Worm (Caenorhabditis elegans) whole organism, L4 larva: ENCODE data around the gene F33G12.6.
A peak's percentile ranks its signal among the peaks of the same experiment; 100 is the strongest.

ENCODE experiments used
- F26F4.8 ChIP-seq: fragments of 200-800 bp; sonication (Bioruptor generic); conservative IDR thresholded peaks from 2 replicates; pipeline ENCODE4 v1.3.6; 2022; ENCODE audit warnings: missing genetic modification characterization, missing compliant biosample characterization
- F37D6.2 ChIP-seq: sonication (generic microtip); optimal IDR thresholded peaks from 2 replicates; lab custom pipeline; 2016; ENCODE audit warnings: mild to moderate bottlenecking, missing genetic modification characterization, missing compliant biosample characterization
- F49E8.2 ChIP-seq: sonication (generic microtip); optimal IDR thresholded peaks from 2 replicates; lab custom pipeline; 2016; ENCODE audit warnings: missing compliant biosample characterization, mild to moderate bottlenecking, missing genetic modification characterization, borderline replicate concordance
- Y105C5A.15 ChIP-seq: fragments of 200-800 bp; sonication (Bioruptor generic); IDR thresholded peaks from 2 replicates; pipeline ENCODE4 v1.3.6; 2022; ENCODE audit warnings: missing genetic modification characterization, missing compliant biosample characterization
- Y48G9A.11 ChIP-seq: fragments of 200-800 bp; sonication (Bioruptor generic); IDR thresholded peaks from 2 replicates; pipeline ENCODE4 v1.3.6; 2022; ENCODE audit warnings: missing genetic modification reagents, missing genetic modification characterization, missing compliant biosample characterization
- Y5F2A.4 ChIP-seq: fragments of 200-800 bp; sonication (Bioruptor generic); optimal IDR thresholded peaks from 2 replicates; lab custom pipeline; 2018; ENCODE audit warnings: mild to moderate bottlenecking, missing genetic modification characterization, missing compliant biosample characterization
- Y75B8A.6 ChIP-seq: fragments of 200-800 bp; sonication (Bioruptor generic); IDR thresholded peaks from 2 replicates; pipeline ENCODE4 v1.3.6; 2022; ENCODE audit warnings: missing genetic modification reagents, missing genetic modification characterization, missing compliant biosample characterization
- aha-1 ChIP-seq: fragments of 150-350 bp; peaks from one replicate; lab custom pipeline; 2014; ENCODE audit warnings: missing biosample characterization, missing genetic modification characterization
- aly-2 ChIP-seq: sonication (generic microtip); optimal IDR thresholded peaks from 2 replicates; lab custom pipeline; 2018; ENCODE audit warnings: missing biosample characterization, missing genetic modification characterization
- ama-1 ChIP-seq: fragments of 150-350 bp; optimal IDR thresholded peaks from 2 replicates; lab custom pipeline; 2014; ENCODE audit warnings: inconsistent platforms, mixed read lengths
- arid-1 ChIP-seq: fragments of 200-800 bp; sonication (Bioruptor generic); conservative IDR thresholded peaks from 2 replicates; pipeline ENCODE4 v1.3.6; 2022; ENCODE audit warnings: missing genetic modification reagents, missing genetic modification characterization, missing compliant biosample characterization
- attf-4 ChIP-seq: sonication (generic microtip); optimal IDR thresholded peaks from 3 replicates; lab custom pipeline; 2017; ENCODE audit warnings: missing biosample characterization, missing genetic modification characterization
- ceh-20 ChIP-seq: fragments of 200-800 bp; sonication (Bioruptor generic); IDR thresholded peaks from 2 replicates; pipeline ENCODE4 v1.3.6; 2022; ENCODE audit warnings: missing genetic modification reagents, missing genetic modification characterization, missing compliant biosample characterization
- ceh-28 ChIP-seq: fragments of 150-350 bp; optimal IDR thresholded peaks from 2 replicates; lab custom pipeline; 2014; ENCODE audit warnings: missing biosample characterization, missing genetic modification reagents, missing genetic modification characterization
- ceh-32 ChIP-seq: sonication (generic microtip); optimal IDR thresholded peaks from 2 replicates; lab custom pipeline; 2016; ENCODE audit warnings: mild to moderate bottlenecking, missing genetic modification characterization, missing compliant biosample characterization; ENCODE audit not compliant: poor library complexity
- ceh-44 ChIP-seq: fragments of 200-800 bp; sonication (Bioruptor generic); IDR thresholded peaks from 2 replicates; pipeline ENCODE4 v1.3.6; 2022; ENCODE audit warnings: missing genetic modification reagents, missing genetic modification characterization, missing compliant biosample characterization
- ceh-62 ChIP-seq: sonication (generic microtip); optimal IDR thresholded peaks from 2 replicates; lab custom pipeline; 2017; ENCODE audit warnings: missing biosample characterization, missing genetic modification characterization
- ces-1 ChIP-seq: fragments of 150-350 bp; sonication (generic microtip); optimal IDR thresholded peaks from 4 replicates; lab custom pipeline; 2014; ENCODE audit warnings: missing biosample characterization, missing genetic modification reagents, missing genetic modification characterization
- daf-8 ChIP-seq: fragments of 200-800 bp; sonication (Bioruptor generic); IDR thresholded peaks from 2 replicates; pipeline ENCODE4 v1.3.6; 2022; ENCODE audit warnings: missing genetic modification characterization, missing compliant biosample characterization
- dmd-6 ChIP-seq: fragments of 200-800 bp; sonication (Bioruptor generic); IDR thresholded peaks from 2 replicates; pipeline ENCODE4 v1.3.6; 2022; ENCODE audit warnings: missing genetic modification reagents, missing genetic modification characterization, missing compliant biosample characterization
- dmd-8 ChIP-seq: fragments of 200-800 bp; sonication (Bioruptor generic); IDR thresholded peaks from 2 replicates; pipeline ENCODE4 v1.3.6; 2022; ENCODE audit warnings: missing genetic modification characterization, missing compliant biosample characterization
- egl-27 ChIP-seq: sonication (generic microtip); optimal IDR thresholded peaks from 3 replicates; lab custom pipeline; 2017; ENCODE audit warnings: missing biosample characterization, missing genetic modification reagents, missing genetic modification characterization
- fkh-10 ChIP-seq: fragments of 150-350 bp; optimal IDR thresholded peaks from 2 replicates; lab custom pipeline; 2014; ENCODE audit warnings: missing biosample characterization, missing genetic modification reagents, missing genetic modification characterization
- gei-8 ChIP-seq: fragments of 200-800 bp; sonication (Bioruptor generic); optimal IDR thresholded peaks from 2 replicates; lab custom pipeline; 2018; ENCODE audit warnings: mild to moderate bottlenecking, missing genetic modification characterization, missing compliant biosample characterization
- hlh-30 ChIP-seq: sonication (generic microtip); optimal IDR thresholded peaks from 2 replicates; lab custom pipeline; 2017; ENCODE audit warnings: antibody characterized with exemption, mild to moderate bottlenecking, missing genetic modification characterization, missing compliant biosample characterization; ENCODE audit not compliant: insufficient read depth
- lin-1 ChIP-seq: fragments of 200-800 bp; sonication (Bioruptor generic); IDR thresholded peaks from 2 replicates; pipeline ENCODE4 v1.3.6; 2022; ENCODE audit warnings: missing genetic modification reagents, missing genetic modification characterization, missing compliant biosample characterization
- lir-3 ChIP-seq: sonication (generic microtip); optimal IDR thresholded peaks from 2 replicates; lab custom pipeline; 2016; ENCODE audit warnings: mild to moderate bottlenecking, missing genetic modification characterization, missing compliant biosample characterization
- lsy-2 ChIP-seq, 2 experiments: fragments of 150-350 bp in 1 of 2; sonication (generic microtip) in 1 of 2; optimal IDR thresholded peaks; 2 replicates each; lab custom pipeline; 2014 to 2017; ENCODE audit warnings: missing biosample characterization in 2 of 2, missing genetic modification characterization in 2 of 2
- mdl-1 ChIP-seq, 2 experiments: fragments of 150-350 bp in 1 of 2; sonication (generic microtip) in 1 of 2; optimal IDR thresholded peaks; 2 replicates each; lab custom pipeline; 2014 to 2017; ENCODE audit warnings: missing biosample characterization in 2 of 2, missing genetic modification characterization in 2 of 2
- mdt-29 ChIP-seq: fragments of 200-800 bp; sonication (Bioruptor generic); IDR thresholded peaks from 2 replicates; pipeline ENCODE4 v1.3.6; 2022; ENCODE audit warnings: missing genetic modification reagents, missing genetic modification characterization, missing compliant biosample characterization
- mes-2 ChIP-seq: sonication (generic microtip); optimal IDR thresholded peaks from 2 replicates; lab custom pipeline; 2016; ENCODE audit warnings: missing genotype, mild to moderate bottlenecking, missing genetic modification characterization, missing compliant biosample characterization; ENCODE audit not compliant: poor library complexity, severe bottlenecking
- mxl-3 ChIP-seq: fragments of 200-800 bp; sonication (Bioruptor generic); optimal IDR thresholded peaks from 2 replicates; lab custom pipeline; 2018; ENCODE audit warnings: mild to moderate bottlenecking, missing genetic modification characterization, missing compliant biosample characterization
- nhr-11 ChIP-seq: fragments of 150-350 bp; optimal IDR thresholded peaks from 2 replicates; lab custom pipeline; 2014; ENCODE audit warnings: missing biosample characterization, missing genetic modification characterization
- nhr-25 ChIP-seq: sonication (generic microtip); optimal IDR thresholded peaks from 2 replicates; lab custom pipeline; 2017; ENCODE audit warnings: missing genetic modification characterization, mild to moderate bottlenecking, missing compliant biosample characterization, antibody characterized with exemption, moderate library complexity, borderline replicate concordance; ENCODE audit not compliant: insufficient read depth
- nhr-41 ChIP-seq: fragments of 200-800 bp; sonication (Bioruptor generic); IDR thresholded peaks from 2 replicates; pipeline ENCODE4 v1.3.6; 2022; ENCODE audit warnings: missing genetic modification reagents, missing genetic modification characterization, missing compliant biosample characterization
- nhr-42 ChIP-seq: fragments of 200-800 bp; sonication (Bioruptor generic); IDR thresholded peaks from 2 replicates; pipeline ENCODE4 v1.3.6; 2022; ENCODE audit warnings: missing genetic modification characterization, missing compliant biosample characterization
- nhr-48 ChIP-seq: sonication (generic microtip); optimal IDR thresholded peaks from 2 replicates; lab custom pipeline; 2016; ENCODE audit warnings: mild to moderate bottlenecking, missing genetic modification characterization, missing compliant biosample characterization
- nhr-76 ChIP-seq: fragments of 150-350 bp; optimal IDR thresholded peaks from 2 replicates; lab custom pipeline; 2014; ENCODE audit warnings: missing biosample characterization, missing genetic modification characterization
- pha-4 ChIP-seq, 2 experiments: fragments of 150-350 bp in 1 of 2; fragments of 200-800 bp in 1 of 2; sonication (Bioruptor generic) in 1 of 2; IDR thresholded peaks in 1 of 2; optimal IDR thresholded peaks in 1 of 2; 2 replicates each; pipeline versions ENCODE4 v1.3.6 to Lab custom; 2014 to 2022; ENCODE audit warnings: missing genetic modification characterization in 2 of 2, missing genetic modification reagents in 2 of 2, missing biosample characterization in 1 of 2, missing compliant biosample characterization in 1 of 2
- set-16 ChIP-seq: fragments of 200-800 bp; sonication (Bioruptor generic); IDR thresholded peaks from 2 replicates; pipeline ENCODE4 v1.3.6; 2022; ENCODE audit warnings: missing genetic modification reagents, missing genetic modification characterization, missing compliant biosample characterization
- skn-1 ChIP-seq: fragments of 150-350 bp; optimal IDR thresholded peaks from 2 replicates; lab custom pipeline; 2014; ENCODE audit warnings: missing biosample characterization, missing genetic modification characterization
- snpc-1.2 ChIP-seq: fragments of 200-800 bp; sonication (Bioruptor generic); IDR thresholded peaks from 2 replicates; pipeline ENCODE4 v1.3.6; 2022; ENCODE audit warnings: missing genetic modification reagents, missing genetic modification characterization, missing compliant biosample characterization
- spr-3 ChIP-seq: fragments of 200-800 bp; sonication (Bioruptor generic); optimal IDR thresholded peaks from 2 replicates; lab custom pipeline; 2018; ENCODE audit warnings: mild to moderate bottlenecking, missing genetic modification characterization, missing compliant biosample characterization
- unc-62 ChIP-seq, 3 experiments: fragments of 150-350 bp in 1 of 3; sonication (generic microtip); optimal IDR thresholded peaks in 2 of 3; peaks in 1 of 3; 1 replicate in 1 of 3; 2 replicates in 2 of 3; lab custom pipeline; 2014 to 2017; ENCODE audit warnings: missing biosample characterization in 3 of 3, missing genetic modification characterization in 3 of 3, missing genetic modification reagents in 3 of 3, missing genotype in 1 of 3
- vab-7 ChIP-seq: fragments of 200-800 bp; sonication (Bioruptor generic); IDR thresholded peaks from 2 replicates; pipeline ENCODE4 v1.3.6; 2022; ENCODE audit warnings: missing genetic modification reagents, missing genetic modification characterization, missing compliant biosample characterization
- zag-1 ChIP-seq: fragments of 150-350 bp; optimal IDR thresholded peaks from 2 replicates; lab custom pipeline; 2014; ENCODE audit warnings: missing biosample characterization, missing genetic modification characterization
- zfp-2 ChIP-seq: sonication (generic microtip); optimal IDR thresholded peaks from 2 replicates; lab custom pipeline; 2016; ENCODE audit warnings: mild to moderate bottlenecking, missing genetic modification characterization, missing compliant biosample characterization
- zip-11 ChIP-seq: fragments of 200-800 bp; sonication (Bioruptor generic); IDR thresholded peaks from 2 replicates; pipeline ENCODE4 v1.3.6; 2022; ENCODE audit warnings: missing genetic modification characterization, missing compliant biosample characterization
- ztf-7 ChIP-seq: fragments of 150-350 bp; optimal IDR thresholded peaks from 2 replicates; lab custom pipeline; 2014; ENCODE audit warnings: missing biosample characterization, missing genetic modification characterization

Gene F33G12.6

DNA sequence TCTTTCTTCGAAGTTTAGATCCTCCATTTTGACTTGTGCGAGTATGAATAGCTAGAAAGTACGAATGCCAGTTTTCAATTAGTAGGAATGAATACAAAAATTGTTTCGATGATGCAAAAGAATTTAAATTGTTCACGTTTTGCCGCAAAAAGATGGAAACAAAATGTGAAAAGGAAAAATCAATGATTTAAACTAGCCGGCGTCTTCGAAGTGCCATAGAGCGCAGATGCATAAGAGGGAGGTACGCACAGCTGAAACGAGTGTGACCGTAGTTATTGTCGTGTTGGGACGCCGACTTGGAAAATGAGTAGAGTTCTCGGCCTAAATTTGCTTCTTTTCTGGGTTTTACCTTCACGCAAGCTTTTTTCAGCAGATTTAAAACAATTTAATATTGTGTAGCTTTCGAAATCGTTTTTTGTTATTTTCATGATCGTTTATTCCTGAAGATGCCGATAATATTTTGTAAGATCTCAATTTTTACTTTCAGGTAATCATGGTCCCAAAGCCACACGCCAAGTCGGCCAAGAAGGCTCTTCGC is 5.5 kb downstream of the F33G12.6 start, which contains the start of the genes ify-1 and rpl-22 (continued):
- peak; percentile 61 for TF ChIP-seq mxl-3
- TF ChIP-seq skn-1 (tag; lab: Kevin White, UChicago), result no peak
- peak; percentile 97 to 99 for TF ChIP-seq lsy-2 (tag; optimal IDR thresholded peaks at IDR 0.05; lab: Kevin White, UChicago)
- TF ChIP-seq nhr-42, result no peak
- no peak; the same call in 1 of the 2 replicates for TF ChIP-seq set-16 (GFP tag; lab: Robert Waterston, UW)
- TF ChIP-seq attf-4 (tag; lab: Kevin White, UChicago), result no peak
- TF ChIP-seq ces-1 (GFP tag; lab: Kevin White, UChicago), result no peak
- TF ChIP-seq mdl-1 (tag; optimal IDR thresholded peaks at IDR 0.05; lab: Kevin White, UChicago), result peak in 1 of 2 experiments; percentile 53
- peak; percentile 96 for TF ChIP-seq mes-2
- TF ChIP-seq nhr-48 (tag; lab: Kevin White, UChicago), result peak; percentile 43
- TF ChIP-seq ama-1 (lab: Kevin White, UChicago), result peak; percentile 75
- peak; percentile 20; the same call in 1 of the 2 replicates for TF ChIP-seq dmd-8
- no peak for TF ChIP-seq aly-2 (tag; lab: Kevin White, UChicago)
- no peak for TF ChIP-seq Y5F2A.4
- TF ChIP-seq ceh-32, result no peak
- no peak for TF ChIP-seq F26F4.8 (GFP tag; lab: Robert Waterston, UW)
- TF ChIP-seq snpc-1.2 (GFP tag; lab: Robert Waterston, UW), result peak; percentile 66; the same call in 1 of the 2 replicates
- peak; percentile 61; the same call in 1 of the 2 replicates for TF ChIP-seq ceh-20
- TF ChIP-seq ceh-28 (tag; lab: Kevin White, UChicago), result peak; percentile 46
- TF ChIP-seq Y75B8A.6 (GFP tag; lab: Robert Waterston, UW), result 0 out of 2 replicates have a peak, but pooled peaks have one; percentile 36
- no peak for TF ChIP-seq ceh-62 (tag; lab: Kevin White, UChicago)
- TF ChIP-seq Y48G9A.11 (GFP tag; lab: Robert Waterston, UW), result no peak
- no peak for TF ChIP-seq daf-8 (GFP tag; lab: Robert Waterston, UW)
- no peak for TF ChIP-seq egl-27
- TF ChIP-seq ztf-7 (tag; lab: Kevin White, UChicago), result peak; percentile 78
- TF ChIP-seq lin-1 (GFP tag; lab: Robert Waterston, UW), result no peak
- TF ChIP-seq mdt-29 (GFP tag; lab: Robert Waterston, UW), result no peak
- TF ChIP-seq aha-1 (tag; lab: Kevin White, UChicago), result peak; percentile 91
- peak; percentile 24 for TF ChIP-seq spr-3 (GFP tag; lab: Kevin White, UChicago)
- peak; percentile 94 for TF ChIP-seq hlh-30 (tag; lab: Kevin White, UChicago)
- TF ChIP-seq dmd-6 (GFP tag; lab: Robert Waterston, UW), result peak; percentile 49
- TF ChIP-seq nhr-11 (tag; lab: Kevin White, UChicago), result peak; percentile 90
- peak; percentile 61 for TF ChIP-seq F49E8.2 (tag; lab: Kevin White, UChicago)
- peak in 1 of 2 experiments; percentile 98 for TF ChIP-seq unc-62 (GFP tag; optimal IDR thresholded peaks at IDR 0.05 in 1 of 2; lab: Kevin White, UChicago)
- peak; percentile 35 for TF ChIP-seq unc-62 (tag; optimal IDR thresholded peaks at IDR 0.05; lab: Kevin White, UChicago)
- TF ChIP-seq nhr-76 (tag; lab: Kevin White, UChicago), result no peak
- TF ChIP-seq gei-8, result no peak
- TF ChIP-seq F37D6.2 (tag; lab: Kevin White, UChicago), result peak; percentile 56
- peak; percentile 91 for TF ChIP-seq fkh-10 (GFP tag; lab: Kevin White, UChicago)
- no peak for TF ChIP-seq nhr-41 (GFP tag; lab: Robert Waterston, UW)
- no peak for TF ChIP-seq zip-11 (GFP tag; lab: Robert Waterston, UW)
- peak; percentile 57 for TF ChIP-seq zfp-2 (tag; lab: Kevin White, UChicago)
- 0 out of 2 replicates have a peak, but pooled peaks have one; percentile 60 for TF ChIP-seq vab-7
- TF ChIP-seq ceh-44 (GFP tag; lab: Robert Waterston, UW), result no peak
- peak; percentile 92 for TF ChIP-seq arid-1
- no peak for TF ChIP-seq Y105C5A.15
- peak; percentile 42 for TF ChIP-seq zag-1 (tag; lab: Kevin White, UChicago)
- TF ChIP-seq pha-4 (GFP tag; IDR thresholded peaks at IDR 0.05; lab: Robert Waterston, UW), result peak; percentile 63; the same call in 1 of the 2 replicates
- TF ChIP-seq pha-4 (tag; optimal IDR thresholded peaks at IDR 0.05; lab: Kevin White, UChicago), result peak; percentile 97
- peak; percentile 94 for TF ChIP-seq nhr-25 (tag; lab: Kevin White, UChicago)
- no peak for TF ChIP-seq lir-3 (tag; lab: Kevin White, UChicago)
